Fruit fly (Drosophila melanogaster) whole organism, embryonic: ENCODE results near the gene CG10300.

Source experiments
- ATbp ChIP-seq: fragments of 200-800 bp; sonication (Bioruptor generic); optimal IDR thresholded peaks from 2 replicates; lab custom pipeline; 2017; ENCODE audit warnings: missing biosample characterization, mild to moderate bottlenecking, missing genetic modification characterization, missing genetic modification reagents
- Adf1 ChIP-seq: fragments of 200-800 bp; sonication (Bioruptor generic); IDR thresholded peaks from 2 replicates; pipeline ENCODE4 v1.3.6; 2022; ENCODE audit warnings: missing biosample characterization, missing genetic modification characterization
- B-H2 ChIP-seq: fragments of 200-800 bp; sonication (Bioruptor generic); optimal IDR thresholded peaks from 2 replicates; lab custom pipeline; 2018; ENCODE audit warnings: missing biosample characterization, mild to moderate bottlenecking, missing genetic modification characterization
- Blimp-1 ChIP-seq: fragments of 200-800 bp; sonication (Bioruptor generic); optimal IDR thresholded peaks from 3 replicates; lab custom pipeline; 2018; ENCODE audit warnings: missing biosample characterization, missing genetic modification characterization, mild to moderate bottlenecking, moderate library complexity, missing genetic modification reagents
- BtbVII ChIP-seq: fragments of 200-800 bp; sonication (Bioruptor generic); optimal IDR thresholded peaks from 3 replicates; lab custom pipeline; 2017; ENCODE audit warnings: missing biosample characterization, mild to moderate bottlenecking, missing genetic modification characterization
- CG12744 ChIP-seq: fragments of 200-800 bp; sonication (Bioruptor generic); optimal IDR thresholded peaks from 2 replicates; lab custom pipeline; 2016; ENCODE audit warnings: missing biosample characterization, missing genetic modification characterization
- CG12769 ChIP-seq: fragments of 200-800 bp; sonication (Bioruptor generic); optimal IDR thresholded peaks from 2 replicates; lab custom pipeline; 2019; ENCODE audit warnings: missing biosample characterization, mild to moderate bottlenecking, missing genetic modification characterization, moderate library complexity
- CG15514 ChIP-seq: fragments of 200-800 bp; sonication (Bioruptor generic); optimal IDR thresholded peaks from 3 replicates; lab custom pipeline; 2017; ENCODE audit warnings: missing biosample characterization, missing genetic modification characterization, mild to moderate bottlenecking, moderate library complexity, missing genetic modification reagents
- CG17328 ChIP-seq: fragments of 200-800 bp; sonication (Bioruptor generic); IDR thresholded peaks from 2 replicates; pipeline ENCODE4 v1.3.6; 2022; ENCODE audit warnings: missing biosample characterization, missing genetic modification characterization
- CG17361 ChIP-seq: fragments of 200-800 bp; sonication (Bioruptor generic); IDR thresholded peaks from 3 replicates; pipeline ENCODE4 v1.3.6; 2022; ENCODE audit warnings: missing biosample characterization, missing genetic modification characterization
- CG1832 ChIP-seq: fragments of 200-800 bp; sonication (Bioruptor generic); optimal IDR thresholded peaks from 2 replicates; lab custom pipeline; 2017; ENCODE audit warnings: missing biosample characterization, mild to moderate bottlenecking, missing genetic modification characterization, inconsistent platforms
- CG31224 ChIP-seq: fragments of 200-800 bp; sonication (Bioruptor generic); IDR thresholded peaks from 2 replicates; pipeline ENCODE4 v1.3.6; 2022; ENCODE audit warnings: missing biosample characterization, missing genetic modification characterization
- CG3163 ChIP-seq: fragments of 200-800 bp; sonication (Bioruptor generic); optimal IDR thresholded peaks from 3 replicates; lab custom pipeline; 2016; ENCODE audit warnings: missing biosample characterization, missing genetic modification characterization
- CG4282 ChIP-seq: fragments of 200-800 bp; sonication (Bioruptor generic); optimal IDR thresholded peaks from 2 replicates; lab custom pipeline; 2016; ENCODE audit warnings: missing biosample characterization, missing genetic modification characterization
- CG4854 ChIP-seq: fragments of 200-800 bp; sonication (Bioruptor generic); optimal IDR thresholded peaks from 2 replicates; lab custom pipeline; 2016; ENCODE audit warnings: missing biosample characterization, missing genetic modification characterization, inconsistent platforms
- CG5180 ChIP-seq: fragments of 200-800 bp; sonication (Bioruptor generic); optimal IDR thresholded peaks from 3 replicates; lab custom pipeline; 2017; ENCODE audit warnings: missing biosample characterization, missing genetic modification characterization, mild to moderate bottlenecking, moderate library complexity, missing genetic modification reagents
- CG5245 ChIP-seq: fragments of 200-800 bp; sonication (Bioruptor generic); optimal IDR thresholded peaks from 3 replicates; lab custom pipeline; 2016; ENCODE audit warnings: missing biosample characterization, missing genetic modification characterization
- CG7372 ChIP-seq: fragments of 200-800 bp; sonication (Bioruptor generic); IDR thresholded peaks from 2 replicates; pipeline ENCODE4 v1.3.6; 2022; ENCODE audit warnings: missing biosample characterization, missing genetic modification characterization
- CG7839 ChIP-seq: fragments of 200-800 bp; sonication (Bioruptor generic); optimal IDR thresholded peaks from 3 replicates; lab custom pipeline; 2018; ENCODE audit warnings: missing biosample characterization, mild to moderate bottlenecking, missing genetic modification characterization, moderate library complexity
- Dip2 ChIP-seq: fragments of 200-800 bp; sonication (Bioruptor generic); IDR thresholded peaks from 2 replicates; pipeline ENCODE4 v1.3.6; 2022; ENCODE audit warnings: missing biosample characterization, missing genetic modification characterization
- Hey ChIP-seq: fragments of 200-800 bp; sonication (Bioruptor generic); optimal IDR thresholded peaks from 3 replicates; lab custom pipeline; 2018; ENCODE audit warnings: missing biosample characterization, mild to moderate bottlenecking, missing genetic modification characterization
- Lpt ChIP-seq: fragments of >200 bp; optimal IDR thresholded peaks from 2 replicates; lab custom pipeline; 2018; ENCODE audit warnings: missing biosample characterization, missing genetic modification characterization
- MTF-1 ChIP-seq: fragments of 200-800 bp; sonication (Bioruptor generic); optimal IDR thresholded peaks from 2 replicates; lab custom pipeline; 2018; ENCODE audit warnings: missing biosample characterization, mild to moderate bottlenecking, missing genetic modification characterization, borderline replicate concordance
- Med ChIP-seq: fragments of 200-800 bp; sonication (Bioruptor generic); peaks from one replicate; lab custom pipeline; 2016; ENCODE audit warnings: missing biosample characterization, missing genetic modification characterization, mild to moderate bottlenecking, inconsistent platforms, moderate library complexity
- Oli ChIP-seq: fragments of 200-800 bp; sonication (Bioruptor generic); optimal IDR thresholded peaks from 2 replicates; lab custom pipeline; 2018; ENCODE audit warnings: missing biosample characterization, mild to moderate bottlenecking, missing genetic modification characterization, moderate library complexity
- Spps ChIP-seq: fragments of 200-800 bp; sonication (Bioruptor generic); optimal IDR thresholded peaks from 2 replicates; lab custom pipeline; 2018; ENCODE audit warnings: missing biosample characterization, mild to moderate bottlenecking, missing genetic modification characterization
- Tbp ChIP-seq: fragments of >200 bp; optimal IDR thresholded peaks from 2 replicates; lab custom pipeline; 2018; ENCODE audit warnings: missing biosample characterization, missing genetic modification characterization
- Vsx1 ChIP-seq: fragments of 200-800 bp; sonication (Bioruptor generic); optimal IDR thresholded peaks from 2 replicates; lab custom pipeline; 2017; ENCODE audit warnings: missing biosample characterization, mild to moderate bottlenecking, missing genetic modification characterization, missing genetic modification reagents
- ab ChIP-seq: fragments of 200-800 bp; sonication (Bioruptor generic); optimal IDR thresholded peaks from 2 replicates; lab custom pipeline; 2016; ENCODE audit warnings: missing biosample characterization, missing genetic modification characterization
- ap ChIP-seq: fragments of 200-800 bp; sonication (Bioruptor generic); IDR thresholded peaks from 2 replicates; pipeline ENCODE4 v1.3.6; 2022; ENCODE audit warnings: missing biosample characterization, missing genetic modification characterization
- cwo ChIP-seq: fragments of 200-800 bp; sonication (Bioruptor generic); optimal IDR thresholded peaks from 3 replicates; lab custom pipeline; 2017; ENCODE audit warnings: missing biosample characterization, missing genetic modification characterization, mild to moderate bottlenecking, moderate library complexity, missing genetic modification reagents
- exex ChIP-seq: fragments of 200-800 bp; sonication (Bioruptor generic); optimal IDR thresholded peaks from 4 replicates; lab custom pipeline; 2018; ENCODE audit warnings: missing biosample characterization, mild to moderate bottlenecking, missing genetic modification characterization, moderate library complexity
- fu2 ChIP-seq: fragments of 200-800 bp; sonication (Bioruptor generic); optimal IDR thresholded peaks from 2 replicates; lab custom pipeline; 2016; ENCODE audit warnings: missing biosample characterization, missing genetic modification characterization
- grn ChIP-seq: fragments of 200-800 bp; sonication (Bioruptor generic); optimal IDR thresholded peaks from 3 replicates; lab custom pipeline; 2017; ENCODE audit warnings: missing biosample characterization, missing genetic modification characterization
- gt ChIP-seq: fragments of 200-800 bp; sonication (Bioruptor generic); IDR thresholded peaks from 2 replicates; pipeline ENCODE4 v1.3.6; 2022; ENCODE audit warnings: missing biosample characterization, missing genetic modification characterization
- her ChIP-seq: fragments of 200-800 bp; sonication (Bioruptor generic); optimal IDR thresholded peaks from 2 replicates; lab custom pipeline; 2016; ENCODE audit warnings: missing biosample characterization, missing genetic modification characterization
- ind ChIP-seq: fragments of 200-800 bp; sonication (Bioruptor generic); optimal IDR thresholded peaks from 3 replicates; lab custom pipeline; 2016; ENCODE audit warnings: missing biosample characterization, missing genetic modification characterization
- nom ChIP-seq: fragments of 200-800 bp; sonication (Bioruptor generic); optimal IDR thresholded peaks from 2 replicates; lab custom pipeline; 2017; ENCODE audit warnings: missing biosample characterization, missing genetic modification characterization, mild to moderate bottlenecking, moderate library complexity, missing genetic modification reagents
- oc ChIP-seq: fragments of 200-800 bp; sonication (Bioruptor generic); optimal IDR thresholded peaks from 2 replicates; lab custom pipeline; 2018; ENCODE audit warnings: missing biosample characterization, mild to moderate bottlenecking, missing genetic modification characterization, moderate library complexity
- otp ChIP-seq: fragments of 200-800 bp; sonication (Bioruptor generic); IDR thresholded peaks from 3 replicates; pipeline ENCODE4, ENCODE4 v1.3.6; 2022; ENCODE audit warnings: missing biosample characterization, missing genetic modification characterization
- pros ChIP-seq: fragments of 200-800 bp; sonication (Bioruptor generic); optimal IDR thresholded peaks from 3 replicates; lab custom pipeline; 2019; ENCODE audit warnings: missing biosample characterization, mild to moderate bottlenecking, missing genetic modification characterization, moderate library complexity
- ro ChIP-seq: fragments of 200-800 bp; sonication (Bioruptor generic); IDR thresholded peaks from 2 replicates; pipeline ENCODE4 v1.3.6; 2022; ENCODE audit warnings: missing biosample characterization, missing genetic modification characterization
- run ChIP-seq: fragments of 200-800 bp; sonication (Bioruptor generic); optimal IDR thresholded peaks from 3 replicates; lab custom pipeline; 2018; ENCODE audit warnings: missing biosample characterization, mild to moderate bottlenecking, missing genetic modification characterization
- sens ChIP-seq: fragments of 200-800 bp; sonication (Bioruptor generic); peaks from one replicate; lab custom pipeline; 2016; ENCODE audit warnings: missing biosample characterization, missing genetic modification characterization
- tio ChIP-seq: fragments of 200-800 bp; sonication (Bioruptor generic); optimal IDR thresholded peaks from 2 replicates; lab custom pipeline; 2017; ENCODE audit warnings: missing biosample characterization, missing genetic modification characterization, inconsistent platforms
- unpg ChIP-seq: fragments of 200-800 bp; sonication (Bioruptor generic); optimal IDR thresholded peaks from 3 replicates; lab custom pipeline; 2018; ENCODE audit warnings: missing biosample characterization, mild to moderate bottlenecking, missing genetic modification characterization, moderate library complexity
- vvl ChIP-seq: fragments of 200-800 bp; sonication (Bioruptor generic); IDR thresholded peaks from 2 replicates; pipeline ENCODE4 v1.3.6; 2022; ENCODE audit warnings: missing biosample characterization, missing genetic modification characterization

Gene CG10300

DNA sequence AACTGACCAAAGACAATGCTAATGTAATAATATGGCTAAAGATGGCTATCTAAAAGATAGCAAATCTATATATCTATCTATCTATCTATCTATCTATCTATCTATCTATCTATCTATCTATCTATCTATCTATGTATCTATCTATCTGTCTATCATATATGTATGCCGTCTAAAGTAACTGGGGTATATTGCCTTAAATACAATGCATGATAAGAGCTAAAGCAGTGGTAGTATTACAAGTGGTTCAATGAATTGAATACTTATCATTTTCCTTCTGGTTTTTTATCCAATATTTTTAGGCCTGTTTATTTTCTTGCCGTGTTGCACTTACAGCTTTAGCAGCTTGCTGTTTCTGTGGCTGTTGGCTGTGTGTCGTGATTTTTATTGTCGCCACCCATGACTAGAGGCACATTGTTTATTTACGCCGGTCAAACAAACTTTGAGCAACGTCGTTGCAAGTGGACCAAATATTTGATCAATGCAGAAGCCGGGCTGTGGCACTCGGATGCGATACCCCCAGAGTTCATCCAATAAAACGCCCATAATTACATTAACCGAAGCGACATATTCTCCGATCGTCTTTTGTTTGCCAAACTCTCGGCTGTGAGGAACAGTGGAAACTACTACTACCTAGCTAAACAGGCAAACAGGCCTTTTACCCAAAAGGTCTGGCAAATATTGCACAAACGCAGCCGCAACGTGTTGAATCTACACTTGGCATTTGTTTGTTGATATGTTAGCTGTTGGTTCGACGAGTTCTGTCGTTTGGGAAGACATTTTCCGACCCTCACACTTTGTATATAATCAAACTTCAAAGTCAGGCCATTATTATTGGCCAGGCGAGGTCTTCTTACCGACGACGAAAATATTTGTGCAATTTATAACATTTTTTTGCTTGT, 26.6 kb downstream of the CG10300 start (continued):
- TF ChIP-seq CG12744 (GFP tag; lab: Kevin White, UChicago) = no peak
- TF ChIP-seq CG3163 (GFP tag; lab: Kevin White, UChicago) = no peak
- TF ChIP-seq unpg = no peak
- TF ChIP-seq Spps (tag; lab: Kevin White, UChicago) = no peak
- no peak for TF ChIP-seq CG1832
- TF ChIP-seq gt = no peak
- peak; percentile 9 for TF ChIP-seq ATbp
- TF ChIP-seq sens (GFP tag; lab: Kevin White, UChicago) = peak; percentile 77
- peak; percentile 6 for TF ChIP-seq MTF-1 (GFP tag; lab: Kevin White, UChicago)
- TF ChIP-seq ro (GFP tag; lab: Robert Waterston, UW) = no peak
- TF ChIP-seq CG17328 (GFP tag; lab: Robert Waterston, UW) = no peak
- peak; percentile 57 for TF ChIP-seq Med (GFP tag; lab: Kevin White, UChicago)
- no peak for TF ChIP-seq Vsx1
- no peak for TF ChIP-seq ind (GFP tag; lab: Kevin White, UChicago)
- no peak for TF ChIP-seq CG15514
- TF ChIP-seq CG7839 (tag; lab: Kevin White, UChicago) = no peak
- TF ChIP-seq nom = peak; percentile 5
- no peak for TF ChIP-seq BtbVII (GFP tag; lab: Kevin White, UChicago)

DNA sequence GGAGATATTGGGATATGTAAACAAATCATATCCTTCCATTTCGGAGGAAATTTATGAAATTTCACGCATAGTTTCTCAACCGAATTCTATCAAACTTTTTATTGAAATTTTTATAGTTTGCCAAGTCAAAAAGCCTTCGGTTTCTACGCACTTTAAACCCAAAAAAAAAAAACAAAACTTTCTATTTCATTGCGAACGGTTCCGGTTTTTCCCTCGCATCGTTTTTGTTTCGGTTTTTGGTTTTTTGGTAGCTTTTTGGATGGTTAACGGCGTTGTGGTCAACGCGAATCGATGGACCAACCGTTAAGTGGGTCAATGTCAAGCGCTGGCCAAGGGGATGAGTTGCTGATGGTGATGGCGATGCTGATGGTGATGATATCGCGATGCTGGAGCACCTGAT, 29.6 kb downstream of the CG10300 start:
- TF ChIP-seq Tbp (GFP tag; lab: Kevin White, UChicago) (no peak), CG12769 (tag; lab: Kevin White, UChicago) (peak; percentile 13), grn (peak; percentile 33), run (tag; lab: Kevin White, UChicago) (peak; percentile 12), vvl (GFP tag; lab: Robert Waterston, UW) (peak; percentile 50; the same call in 1 of the 2 replicates), oc (tag; lab: Kevin White, UChicago) (peak; percentile 4), CG31224 (GFP tag; lab: Robert Waterston, UW) (no peak), her (no peak), Oli (tag; lab: Kevin White, UChicago) (no peak), CG4854 (GFP tag; lab: Kevin White, UChicago) (no peak), exex (tag; lab: Kevin White, UChicago) (no peak), Blimp-1 (GFP tag; lab: Kevin White, UChicago) (peak; percentile 91)

DNA sequence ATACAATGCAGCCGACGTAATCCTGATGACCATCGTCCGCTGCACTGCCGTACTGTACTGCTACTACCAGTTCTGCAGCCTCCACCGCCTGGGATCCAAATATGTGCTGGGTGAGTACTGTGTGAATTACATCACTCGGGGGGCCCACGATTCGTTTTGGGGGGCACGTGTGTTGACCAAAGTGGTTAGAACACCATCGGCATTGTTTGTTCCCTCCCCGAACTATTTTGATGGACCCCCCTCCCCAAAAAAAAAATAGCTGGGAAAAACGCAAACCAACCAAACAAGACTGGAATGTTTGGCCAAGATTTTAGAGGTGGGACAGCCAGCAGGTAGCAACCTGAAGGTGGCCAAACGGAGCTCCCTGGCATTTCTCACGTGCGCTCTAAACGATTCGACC, 36.1 kb downstream of the CG10300 start:
- TF ChIP-seq CG5180 (GFP tag; lab: Kevin White, UChicago) = no peak
- TF ChIP-seq tio (GFP tag; lab: Kevin White, UChicago) = no peak
- TF ChIP-seq otp (GFP tag; lab: Robert Waterston, UW) = peak; percentile 31; the same call in 1 of the 3 replicates
- peak; percentile 57 for TF ChIP-seq cwo

DNA sequence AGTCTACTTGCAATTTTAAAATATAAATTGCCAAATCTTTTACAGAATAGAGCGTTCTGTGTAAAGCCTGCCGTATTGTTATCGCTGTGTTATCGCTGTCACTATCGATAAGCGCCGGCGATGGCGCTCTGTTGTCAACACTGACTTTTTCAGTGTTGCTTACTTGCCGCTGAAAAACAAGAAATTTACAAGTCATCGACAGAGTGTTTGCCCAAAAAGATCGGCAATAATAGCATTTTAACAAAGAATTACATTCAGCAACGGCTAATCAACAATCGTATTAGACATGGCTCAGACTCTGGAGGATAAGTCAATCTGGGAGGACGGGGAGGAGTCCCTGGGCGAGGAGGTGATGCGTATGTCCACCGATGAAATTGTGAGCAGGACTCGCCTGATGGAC, 41.4 kb downstream of the CG10300 start, which contains the start of the genes RanBP3 and Rpt5:
Gene RanBP3, minus strand, starts transcription at position 107 of the 400 bp plus-strand sequence.
Gene Rpt5, plus strand, starts transcription at position 149 of the 400 bp plus-strand sequence.
- peak; percentile 47 for TF ChIP-seq Adf1 (GFP tag; lab: Robert Waterston, UW)
- no peak for TF ChIP-seq CG12769 (tag; lab: Kevin White, UChicago)
- no peak for TF ChIP-seq ap (GFP tag; lab: Robert Waterston, UW)
- TF ChIP-seq fu2 (GFP tag; lab: Kevin White, UChicago) = peak; percentile 61
- TF ChIP-seq CG7372 = no peak
- TF ChIP-seq Lpt (GFP tag; lab: Kevin White, UChicago) = no peak
- peak; percentile 31 for TF ChIP-seq CG4282 (GFP tag; lab: Kevin White, UChicago)
- TF ChIP-seq pros = no peak
- TF ChIP-seq ab (GFP tag; lab: Kevin White, UChicago) = no peak
- no peak for TF ChIP-seq Hey
- TF ChIP-seq Dip2 (GFP tag; lab: Robert Waterston, UW) = no peak
- TF ChIP-seq CG17361 (GFP tag; lab: Robert Waterston, UW) = no peak
- TF ChIP-seq B-H2 (GFP tag; lab: Kevin White, UChicago) = peak; percentile 65
- peak; percentile 7 for TF ChIP-seq CG5245 (GFP tag; lab: Kevin White, UChicago)
